Worm (Caenorhabditis elegans) whole organism, mixed stage, embryonic: ENCODE data around the gene C34B4.5.

ENCODE experiments used
- blmp-1 ChIP-seq: fragments of 150-350 bp; optimal IDR thresholded peaks from 2 replicates; lab custom pipeline; 2014; ENCODE audit warnings: missing biosample characterization, missing genetic modification characterization
- cnd-1 ChIP-seq: fragments of 200-800 bp; sonication (Bioruptor generic); optimal IDR thresholded peaks from 2 replicates; lab custom pipeline; 2018; ENCODE audit warnings: mild to moderate bottlenecking, missing genetic modification characterization, missing compliant biosample characterization
- snpc-4 ChIP-seq: fragments of 150-350 bp; optimal IDR thresholded peaks from 2 replicates; lab custom pipeline; 2014; ENCODE audit warnings: missing biosample characterization, missing genetic modification characterization
- tbx-8 ChIP-seq: fragments of 200-800 bp; sonication (Bioruptor generic); optimal IDR thresholded peaks from 2 replicates; lab custom pipeline; 2018; ENCODE audit warnings: mild to moderate bottlenecking, missing genetic modification characterization, moderate library complexity, missing compliant biosample characterization

- TF ChIP-seq tbx-8 (GFP tag; lab: Kevin White, UChicago) (no peak), blmp-1 (no peak), cnd-1 (tag; lab: Kevin White, UChicago) (no peak), snpc-4 (tag; lab: Kevin White, UChicago) (no peak)
Measured at ce11 chrV:13129895-13130294, 34.1 kb downstream of the C34B4.5 start, which contains the start of gene eat-6.
